Worm (Caenorhabditis elegans): ENCODE measurements around the gene R12B2.8.

R12B2.8 gene

ce11 chrIII:5855637-5856179, 32.0 kb downstream of the R12B2.8 start, which contains the start of the genes cct-6 and alh-9 (continued):
- TF ChIP-seq D1046.2 (GFP tag; IDR thresholded peaks at IDR 0.05) (no peak), spr-1 (tag; optimal IDR thresholded peaks at IDR 0.05) (peak; percentile 9), ces-1 (GFP tag; optimal IDR thresholded peaks at IDR 0.05) (no peak), nhr-77 (tag; optimal IDR thresholded peaks at IDR 0.05) (peak; percentile 66), mxl-2 (GFP tag; conservative IDR thresholded peaks at IDR 0.05) (no peak), pqm-1 (tag; optimal IDR thresholded peaks at IDR 0.05) (peak; percentile 2), daf-8 (GFP tag; IDR thresholded peaks at IDR 0.05) (no peak), lin-29 (GFP tag; IDR thresholded peaks at IDR 0.05) (no peak), mep-1 (tag; optimal IDR thresholded peaks at IDR 0.05) (peak; percentile 87), lin-38 (GFP tag; IDR thresholded peaks at IDR 0.05) (peak; percentile 62), zag-1 (tag; optimal IDR thresholded peaks at IDR 0.05) (no peak), lim-7 (GFP tag; IDR thresholded peaks at IDR 0.05) (no peak), ama-1 (optimal IDR thresholded peaks at IDR 0.05) (no peak), mdt-29 (GFP tag; IDR thresholded peaks at IDR 0.05) (no peak), arid-1 (GFP tag; conservative IDR thresholded peaks at IDR 0.05) (no peak; the same call in 1 of the 2 replicates), nhr-41 (GFP tag; IDR thresholded peaks at IDR 0.05) (no peak), fkh-10 (GFP tag; optimal IDR thresholded peaks at IDR 0.05) (no peak), unc-130 (GFP tag; optimal IDR thresholded peaks at IDR 0.05) (peak; percentile 40), sdz-12 (GFP tag; optimal IDR thresholded peaks at IDR 0.05) (no peak), nhr-10 (tag; optimal IDR thresholded peaks at IDR 0.05) (no peak), tra-1 (GFP tag; IDR thresholded peaks at IDR 0.05) (no peak), nhr-237 (tag; optimal IDR thresholded peaks at IDR 0.05) (no peak), nhr-11 (tag; optimal IDR thresholded peaks at IDR 0.05) (peak; percentile 48), set-16 (GFP tag; IDR thresholded peaks at IDR 0.05) (no peak), Y5F2A.4 (GFP tag; optimal IDR thresholded peaks at IDR 0.05) (no peak), lsy-2 (tag; optimal IDR thresholded peaks at IDR 0.05) (peak in 1 of 2 experiments; percentile 94), lin-15B (tag; optimal IDR thresholded peaks at IDR 0.05) (no peak), fos-1 (tag; optimal IDR thresholded peaks at IDR 0.05) (no peak), mes-2 (tag; optimal IDR thresholded peaks at IDR 0.05; ENCODE audit: poor library complexity, severe bottlenecking) (peak; percentile 92), madf-9 (GFP tag; conservative IDR thresholded peaks at IDR 0.05) (no peak), lin-39 (tag; optimal IDR thresholded peaks at IDR 0.05) (no peak), dpl-1 (GFP tag; optimal IDR thresholded peaks at IDR 0.05) (peak; percentile 96), T20F7.1 (GFP tag; optimal IDR thresholded peaks at IDR 0.05) (no peak), ctbp-1 (GFP tag; IDR thresholded peaks at IDR 0.05) (no peak), ceh-32 (tag; optimal IDR thresholded peaks at IDR 0.05; ENCODE audit: poor library complexity) (no peak), rbr-2 (tag; optimal IDR thresholded peaks at IDR 0.05) (peak; percentile 62), F10B5.3 (tag; optimal IDR thresholded peaks at IDR 0.05) (no peak), hmg-1.1 (GFP tag; IDR thresholded peaks at IDR 0.05) (peak; percentile 58; the same call in 1 of the 2 replicates), egl-27 (tag; optimal IDR thresholded peaks at IDR 0.05) (no peak), vab-7 (GFP tag; IDR thresholded peaks at IDR 0.05) (no peak), lin-13 (GFP tag; optimal IDR thresholded peaks at IDR 0.05) (peak; percentile 80), Y75B8A.6 (GFP tag; IDR thresholded peaks at IDR 0.05) (no peak), dmd-8 (GFP tag; IDR thresholded peaks at IDR 0.05) (no peak), ztf-11 (tag; optimal IDR thresholded peaks at IDR 0.05) (no peak), skn-1 (tag; optimal IDR thresholded peaks at IDR 0.05) (no peak), dmd-6 (GFP tag; IDR thresholded peaks at IDR 0.05) (peak; percentile 35; the same call in 1 of the 2 replicates), F49E8.2 (tag; optimal IDR thresholded peaks at IDR 0.05; ENCODE audit: borderline replicate concordance) (no peak), ZK337.2 (GFP tag; IDR thresholded peaks at IDR 0.05) (no peak), aha-1 (tag) (peak; percentile 75), unc-62 (GFP tag; optimal IDR thresholded peaks at IDR 0.05 in 1 of 2) (no peak), unc-62 (tag; optimal IDR thresholded peaks at IDR 0.05) (no peak), daf-12 (tag; optimal IDR thresholded peaks at IDR 0.05) (no peak)

Measured in whole organism, L4 larva.